Fruit fly (Drosophila melanogaster) whole organism, embryonic: ENCODE results near the gene rols.
A peak's percentile ranks its signal among the peaks of the same experiment; 100 is the strongest.

Experiments
- Ada2b ChIP-seq: fragments of 200-800 bp; sonication (Bioruptor generic); IDR thresholded peaks from 2 replicates; pipeline ENCODE4 v1.3.6; 2022; ENCODE audit warnings: missing biosample characterization, missing genetic modification characterization
- CG12071 ChIP-seq: fragments of 200-800 bp; sonication (Bioruptor generic); optimal IDR thresholded peaks from 3 replicates; lab custom pipeline; 2018; ENCODE audit warnings: missing biosample characterization, mild to moderate bottlenecking, missing genetic modification characterization
- CG12391 ChIP-seq: fragments of 200-800 bp; sonication (Bioruptor generic); optimal IDR thresholded peaks from 3 replicates; lab custom pipeline; 2018; ENCODE audit warnings: missing biosample characterization, mild to moderate bottlenecking, missing genetic modification characterization, moderate library complexity
- CG12769 ChIP-seq: fragments of 200-800 bp; sonication (Bioruptor generic); optimal IDR thresholded peaks from 2 replicates; lab custom pipeline; 2019; ENCODE audit warnings: missing biosample characterization, mild to moderate bottlenecking, missing genetic modification characterization, moderate library complexity
- CG14965 ChIP-seq: fragments of 200-800 bp; sonication (Bioruptor generic); optimal IDR thresholded peaks from 2 replicates; lab custom pipeline; 2016; ENCODE audit warnings: missing biosample characterization, missing genetic modification characterization, borderline replicate concordance
- CG17802 ChIP-seq: fragments of 200-800 bp; sonication (Bioruptor generic); optimal IDR thresholded peaks from 2 replicates; lab custom pipeline; 2018; ENCODE audit warnings: missing biosample characterization, mild to moderate bottlenecking, missing genetic modification characterization, moderate library complexity
- CG1792 ChIP-seq: fragments of 200-800 bp; sonication (Bioruptor generic); optimal IDR thresholded peaks from 2 replicates; lab custom pipeline; 2016; ENCODE audit warnings: missing biosample characterization, missing genetic modification characterization
- CG2116 ChIP-seq: fragments of 200-800 bp; sonication (Bioruptor generic); optimal IDR thresholded peaks from 3 replicates; lab custom pipeline; 2018; ENCODE audit warnings: missing biosample characterization, mild to moderate bottlenecking, missing genetic modification characterization
- CG2875 ChIP-seq: fragments of 200-800 bp; sonication (Bioruptor generic); optimal IDR thresholded peaks from 2 replicates; lab custom pipeline; 2017; ENCODE audit warnings: missing biosample characterization, mild to moderate bottlenecking, missing genetic modification characterization, missing genetic modification reagents
- CG30431 ChIP-seq: fragments of 200-800 bp; sonication (Bioruptor generic); optimal IDR thresholded peaks from 2 replicates; lab custom pipeline; 2017; ENCODE audit warnings: missing biosample characterization, missing genetic modification characterization
- CG3281 ChIP-seq: fragments of 200-800 bp; sonication (Bioruptor generic); optimal IDR thresholded peaks from 3 replicates; lab custom pipeline; 2017; ENCODE audit warnings: missing biosample characterization, mild to moderate bottlenecking, missing genetic modification characterization
- CG4854 ChIP-seq: fragments of 200-800 bp; sonication (Bioruptor generic); optimal IDR thresholded peaks from 2 replicates; lab custom pipeline; 2016; ENCODE audit warnings: missing biosample characterization, missing genetic modification characterization, inconsistent platforms
- CG6175 ChIP-seq: fragments of 200-800 bp; sonication (Bioruptor generic); IDR thresholded peaks from 3 replicates; pipeline ENCODE4 v1.3.6; 2022; ENCODE audit warnings: missing biosample characterization, missing genetic modification characterization
- CG7372 ChIP-seq: fragments of 200-800 bp; sonication (Bioruptor generic); IDR thresholded peaks from 2 replicates; pipeline ENCODE4 v1.3.6; 2022; ENCODE audit warnings: missing biosample characterization, missing genetic modification characterization
- CG7839 ChIP-seq: fragments of 200-800 bp; sonication (Bioruptor generic); optimal IDR thresholded peaks from 3 replicates; lab custom pipeline; 2018; ENCODE audit warnings: missing biosample characterization, mild to moderate bottlenecking, missing genetic modification characterization, moderate library complexity
- CG7928 ChIP-seq: fragments of 200-800 bp; sonication (Bioruptor generic); optimal IDR thresholded peaks from 2 replicates; lab custom pipeline; 2017; ENCODE audit warnings: missing biosample characterization, mild to moderate bottlenecking, missing genetic modification characterization
- CG7987 ChIP-seq: fragments of 200-800 bp; sonication (Bioruptor generic); optimal IDR thresholded peaks from 2 replicates; lab custom pipeline; 2018; ENCODE audit warnings: missing biosample characterization, mild to moderate bottlenecking, missing genetic modification characterization, moderate library complexity
- CG8089 ChIP-seq: fragments of 200-800 bp; sonication (Bioruptor generic); optimal IDR thresholded peaks from 3 replicates; lab custom pipeline; 2016; ENCODE audit warnings: missing biosample characterization, missing genetic modification characterization
- CG8765 ChIP-seq: fragments of 200-800 bp; sonication (Bioruptor generic); IDR thresholded peaks from 2 replicates; pipeline ENCODE4 v1.3.6; 2022; ENCODE audit warnings: missing biosample characterization, missing genetic modification characterization
- CG9215 ChIP-seq: fragments of 200-800 bp; sonication (Bioruptor generic); IDR thresholded peaks from 2 replicates; pipeline ENCODE4 v1.3.6; 2022; ENCODE audit warnings: missing biosample characterization, missing genetic modification characterization
- CG9437 ChIP-seq: fragments of 200-800 bp; sonication (Bioruptor generic); optimal IDR thresholded peaks from 2 replicates; lab custom pipeline; 2018; ENCODE audit warnings: missing biosample characterization, mild to moderate bottlenecking, missing genetic modification characterization
- CrebB ChIP-seq: fragments of 200-800 bp; sonication (Bioruptor generic); optimal IDR thresholded peaks from 3 replicates; lab custom pipeline; 2018; ENCODE audit warnings: missing biosample characterization, mild to moderate bottlenecking, missing genetic modification characterization
- D19A ChIP-seq: fragments of 200-800 bp; optimal IDR thresholded peaks from 3 replicates; lab custom pipeline; 2019; ENCODE audit warnings: missing biosample characterization, mild to moderate bottlenecking, missing genetic modification characterization, moderate library complexity
- Doc3 ChIP-seq: fragments of 200-800 bp; sonication (Bioruptor generic); IDR thresholded peaks from 3 replicates; pipeline ENCODE4 v1.3.6; 2022; ENCODE audit warnings: missing biosample characterization, missing genetic modification characterization; ENCODE audit not compliant: partially characterized antibody
- Fer3 ChIP-seq: fragments of 200-800 bp; sonication (Bioruptor generic); optimal IDR thresholded peaks from 2 replicates; lab custom pipeline; 2018; ENCODE audit warnings: missing biosample characterization, mild to moderate bottlenecking, missing genetic modification characterization, moderate library complexity
- Jarid2 ChIP-seq: fragments of 200-800 bp; sonication (Bioruptor generic); optimal IDR thresholded peaks from 3 replicates; lab custom pipeline; 2017; ENCODE audit warnings: mild to moderate bottlenecking, missing biosample characterization, missing genetic modification reagents, missing genetic modification characterization
- Lpt ChIP-seq: fragments of >200 bp; optimal IDR thresholded peaks from 2 replicates; lab custom pipeline; 2018; ENCODE audit warnings: missing biosample characterization, missing genetic modification characterization
- Max ChIP-seq: fragments of 200-800 bp; sonication (Bioruptor generic); optimal IDR thresholded peaks from 2 replicates; lab custom pipeline; 2016; ENCODE audit warnings: missing biosample characterization, mild to moderate bottlenecking, missing genetic modification characterization
- Six4 ChIP-seq: fragments of 200-800 bp; sonication (Bioruptor generic); optimal IDR thresholded peaks from 2 replicates; lab custom pipeline; 2016; ENCODE audit warnings: missing biosample characterization, missing genetic modification characterization
- Taf1 ChIP-seq: fragments of 200-800 bp; sonication (Bioruptor generic); IDR thresholded peaks from 2 replicates; pipeline ENCODE4 v1.3.6; 2022; ENCODE audit warnings: missing biosample characterization, missing genetic modification characterization
- ase ChIP-seq: fragments of 200-800 bp; sonication (Bioruptor generic); IDR thresholded peaks from 3 replicates; pipeline ENCODE4 v1.3.6; 2022; ENCODE audit warnings: missing biosample characterization, missing genetic modification characterization
- crol ChIP-seq: fragments of 200-800 bp; sonication (Bioruptor generic); IDR thresholded peaks from 2 replicates; pipeline ENCODE4 v1.3.6; 2022; ENCODE audit warnings: missing biosample characterization, missing genetic modification characterization
- dati ChIP-seq: fragments of 200-800 bp; sonication (Bioruptor generic); IDR thresholded peaks from 2 replicates; pipeline ENCODE4 v1.3.6; 2022; ENCODE audit warnings: missing biosample characterization, missing genetic modification characterization
- dimm ChIP-seq: fragments of 200-800 bp; sonication (Bioruptor generic); IDR thresholded peaks from 2 replicates; pipeline ENCODE4 v1.3.6; 2022; ENCODE audit warnings: missing biosample characterization, missing genetic modification characterization
- dmrt99B ChIP-seq: fragments of 200-800 bp; sonication (Bioruptor generic); optimal IDR thresholded peaks from 2 replicates; lab custom pipeline; 2018; ENCODE audit warnings: missing biosample characterization, mild to moderate bottlenecking, missing genetic modification characterization, moderate library complexity
- esg ChIP-seq: fragments of 200-800 bp; sonication (Bioruptor generic); conservative IDR thresholded peaks from 2 replicates; pipeline ENCODE4 v1.3.6; 2022; ENCODE audit warnings: missing biosample characterization, missing genetic modification characterization
- fd64A ChIP-seq: fragments of 200-800 bp; sonication (Bioruptor generic); optimal IDR thresholded peaks from 3 replicates; lab custom pipeline; 2018; ENCODE audit warnings: missing biosample characterization, mild to moderate bottlenecking, missing genetic modification characterization
- gsb-n ChIP-seq: fragments of 200-800 bp; sonication (Bioruptor generic); optimal IDR thresholded peaks from 3 replicates; lab custom pipeline; 2018; ENCODE audit warnings: missing biosample characterization, mild to moderate bottlenecking, missing genetic modification characterization
- jumu ChIP-seq: fragments of 200-800 bp; sonication (Bioruptor generic); optimal IDR thresholded peaks from 3 replicates; lab custom pipeline; 2016; ENCODE audit warnings: missing biosample characterization, missing genetic modification characterization
- kni ChIP-seq: fragments of 200-800 bp; sonication (Bioruptor generic); optimal IDR thresholded peaks from 3 replicates; lab custom pipeline; 2017; ENCODE audit warnings: mild to moderate bottlenecking, missing biosample characterization, missing genetic modification reagents, missing genetic modification characterization
- lmd ChIP-seq: fragments of 200-800 bp; sonication (Bioruptor generic); IDR thresholded peaks from 2 replicates; pipeline ENCODE4 v1.3.6; 2022; ENCODE audit warnings: missing biosample characterization, missing genetic modification characterization
- org-1 ChIP-seq: fragments of 200-800 bp; sonication (Bioruptor generic); optimal IDR thresholded peaks from 2 replicates; lab custom pipeline; 2017; ENCODE audit warnings: missing biosample characterization, missing genetic modification characterization
- pan ChIP-seq, 4 experiments: fragments of >200 bp in 3 of 4; fragments of 200-800 bp in 1 of 4; sonication (Bioruptor generic) in 1 of 4; optimal IDR thresholded peaks in 3 of 4; IDR thresholded peaks in 1 of 4; 2 replicates each; pipeline versions ENCODE4 v1.3.6 to Lab custom; 2017 to 2022; ENCODE audit warnings: missing biosample characterization in 2 of 4, missing genetic modification characterization in 2 of 4, mixed read lengths in 1 of 4
- pum ChIP-seq: fragments of 200-800 bp; sonication (Bioruptor generic); optimal IDR thresholded peaks from 2 replicates; lab custom pipeline; 2016; ENCODE audit warnings: missing biosample characterization, missing genetic modification characterization
- ranshi ChIP-seq: fragments of 200-800 bp; sonication (Bioruptor generic); IDR thresholded peaks from 2 replicates; pipeline ENCODE4 v1.3.6; 2022; ENCODE audit warnings: missing biosample characterization, missing genetic modification characterization
- sim ChIP-seq: fragments of 200-800 bp; sonication (Bioruptor generic); IDR thresholded peaks from 2 replicates; pipeline ENCODE4 v1.3.6; 2022; ENCODE audit warnings: missing biosample characterization, missing genetic modification characterization
- sr ChIP-seq: fragments of 200-800 bp; sonication (Bioruptor generic); IDR thresholded peaks from 3 replicates; pipeline ENCODE4 v1.3.6; 2022; ENCODE audit warnings: missing biosample characterization, missing genetic modification characterization
- unc-4 ChIP-seq: fragments of 200-800 bp; sonication (Bioruptor generic); IDR thresholded peaks from 2 replicates; pipeline ENCODE4 v1.3.6; 2022; ENCODE audit warnings: missing biosample characterization, missing genetic modification characterization; ENCODE audit not compliant: partially characterized antibody

The rols gene

DNA sequence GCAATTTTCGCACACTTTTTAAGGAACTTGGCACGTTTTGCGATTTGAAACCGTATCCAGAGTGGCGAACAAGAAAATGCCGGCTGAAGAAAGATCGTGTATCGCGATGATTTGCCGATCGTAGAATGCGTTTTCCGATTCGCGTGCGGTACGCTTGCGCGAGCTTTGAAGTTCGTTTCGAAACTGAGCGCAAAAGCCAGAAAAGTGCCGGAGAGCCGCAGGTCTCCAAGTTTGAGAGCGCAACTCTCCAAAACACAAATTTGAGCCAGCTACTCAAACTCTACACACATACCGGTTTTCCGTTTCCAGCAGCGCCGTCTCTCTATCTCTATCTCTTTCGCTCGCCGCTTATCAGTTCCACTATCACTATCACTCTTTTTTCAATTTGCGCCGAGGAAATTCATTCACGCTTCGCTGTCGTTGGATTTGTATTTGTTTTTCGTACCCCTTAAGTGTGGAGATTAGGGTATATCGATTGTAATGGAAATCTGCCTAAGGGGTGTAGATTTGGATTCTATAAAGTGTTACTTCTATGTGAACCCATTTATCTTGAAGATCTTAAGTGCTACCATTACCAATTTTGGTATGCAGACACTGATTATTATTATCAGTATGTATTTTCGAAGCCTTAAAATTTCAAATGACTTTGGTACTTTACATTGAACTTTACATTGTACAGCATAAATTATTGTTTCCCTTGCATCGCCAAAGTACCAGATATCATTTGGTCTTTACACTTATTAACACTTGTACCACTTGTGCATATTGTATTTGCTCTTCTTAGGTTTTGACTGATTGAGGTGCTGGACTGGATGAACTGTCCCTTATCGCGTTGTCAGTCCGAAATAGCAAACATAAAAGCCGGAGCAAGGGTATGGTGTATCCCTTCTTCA is 8.1 kb downstream of the rols start (continued):
- peak; percentile 47 for TF ChIP-seq CG9215
- peak; percentile 56 for TF ChIP-seq Six4 (GFP tag; lab: Kevin White, UChicago)
- TF ChIP-seq CG7987 (GFP tag; lab: Kevin White, UChicago) = peak; percentile 32
- peak; percentile 97 for TF ChIP-seq Jarid2 (GFP tag; lab: Kevin White, UChicago)
- TF ChIP-seq crol = no peak
- TF ChIP-seq Max (GFP tag; lab: Kevin White, UChicago) = peak; percentile 69
- peak; percentile 30 for TF ChIP-seq Fer3 (tag; lab: Kevin White, UChicago)
- TF ChIP-seq dati = no peak
- TF ChIP-seq Doc3 (GFP tag; lab: Robert Waterston, UW) = no peak
- TF ChIP-seq pum (GFP tag; lab: Kevin White, UChicago) = peak; percentile 69
- TF ChIP-seq CG2116 = peak; percentile 20
- TF ChIP-seq CG7928 (GFP tag; lab: Kevin White, UChicago) = peak; percentile 28
- 0 out of 3 replicates have a peak, but pooled peaks have one; percentile 48 for TF ChIP-seq sr (GFP tag; lab: Robert Waterston, UW)
- TF ChIP-seq sim (GFP tag; lab: Robert Waterston, UW) = no peak
- TF ChIP-seq CG9437 (GFP tag; lab: Kevin White, UChicago) = peak; percentile 75
- TF ChIP-seq CG17802 (tag; lab: Kevin White, UChicago) = peak; percentile 11
- TF ChIP-seq esg (GFP tag; lab: Robert Waterston, UW) = peak; percentile 64
- no peak for TF ChIP-seq Lpt (GFP tag; lab: Kevin White, UChicago)
- TF ChIP-seq unc-4 (GFP tag; lab: Robert Waterston, UW) = no peak
- peak; percentile 55; the same call in 1 of the 2 replicates for TF ChIP-seq CG7372
- TF ChIP-seq ranshi (GFP tag; lab: Robert Waterston, UW) = peak; percentile 26; the same call in 1 of the 2 replicates
- TF ChIP-seq CG12071 (GFP tag; lab: Kevin White, UChicago) = peak; percentile 3
- peak; percentile 75 for TF ChIP-seq jumu (GFP tag; lab: Kevin White, UChicago)
- TF ChIP-seq Ada2b = no peak
- TF ChIP-seq CrebB (tag; lab: Kevin White, UChicago) = no peak
- TF ChIP-seq CG4854 (GFP tag; lab: Kevin White, UChicago) = peak; percentile 56
- peak; percentile 73 for TF ChIP-seq CG12391 (tag; lab: Kevin White, UChicago)
- TF ChIP-seq CG7839 = peak; percentile 73
- no peak for TF ChIP-seq CG14965 (GFP tag; lab: Kevin White, UChicago)
- peak; percentile 65 for TF ChIP-seq CG2875 (GFP tag; lab: Kevin White, UChicago)
- no peak for TF ChIP-seq CG6175 (GFP tag; lab: Robert Waterston, UW)
- TF ChIP-seq org-1 (GFP tag; lab: Kevin White, UChicago) = peak; percentile 77
- peak; percentile 13 for TF ChIP-seq CG12769
- peak; percentile 63 for TF ChIP-seq gsb-n (tag; lab: Kevin White, UChicago)
- peak; percentile 72 for TF ChIP-seq CG1792 (GFP tag; lab: Kevin White, UChicago)
- TF ChIP-seq dmrt99B (tag; lab: Kevin White, UChicago) = peak; percentile 78
- TF ChIP-seq fd64A (GFP tag; lab: Kevin White, UChicago) = no peak
- TF ChIP-seq lmd = peak; percentile 70
- TF ChIP-seq pan (optimal IDR thresholded peaks at IDR 0.05; lab: Kevin White, UChicago) = peak in 1 of 2 experiments; percentile 64
- TF ChIP-seq pan (GFP tag; optimal IDR thresholded peaks at IDR 0.05 in 1 of 2, IDR thresholded peaks at IDR 0.05 in 1 of 2) = peak in 1 of 2 experiments; percentile 60
- 0 out of 2 replicates have a peak, but pooled peaks have one; percentile 15 for TF ChIP-seq CG8765 (GFP tag; lab: Robert Waterston, UW)
- TF ChIP-seq ase (GFP tag; lab: Robert Waterston, UW) = peak; percentile 46; the same call in 1 of the 3 replicates
- TF ChIP-seq CG3281 (GFP tag; lab: Kevin White, UChicago) = peak; percentile 74
- TF ChIP-seq CG30431 (GFP tag; lab: Kevin White, UChicago) = peak; percentile 30
- peak; percentile 78 for TF ChIP-seq D19A
- no peak for TF ChIP-seq dimm (GFP tag; lab: Robert Waterston, UW)
- TF ChIP-seq kni (GFP tag; lab: Kevin White, UChicago) = no peak
- TF ChIP-seq CG8089 (GFP tag; lab: Kevin White, UChicago) = peak; percentile 60
- no peak for TF ChIP-seq Taf1 (GFP tag; lab: Robert Waterston, UW)
